Worm (Caenorhabditis elegans): ENCODE measurements around the gene srj-21.

srj-21 gene

ce11 chrV:10745034-10745433 is at the start of gene srj-21:
Gene srj-21, plus strand, starts transcription at chrV:10745334.
- no peak for TF ChIP-seq lin-11 (tag; optimal IDR thresholded peaks at IDR 0.05)
- TF ChIP-seq tbx-7 (tag; optimal IDR thresholded peaks at IDR 0.05), result no peak
- no peak for TF ChIP-seq hlh-15 (tag; optimal IDR thresholded peaks at IDR 0.05)
- no peak for TF ChIP-seq pqm-1 (tag; optimal IDR thresholded peaks at IDR 0.05)
- TF ChIP-seq ceh-31 (tag; optimal IDR thresholded peaks at IDR 0.05), result no peak
- TF ChIP-seq Y22D7AL.16 (tag; optimal IDR thresholded peaks at IDR 0.05), result no peak
- no peak for TF ChIP-seq che-1 (tag; optimal IDR thresholded peaks at IDR 0.05)
- no peak for TF ChIP-seq ceh-6 (GFP tag; optimal IDR thresholded peaks at IDR 0.05)
- no peak for TF ChIP-seq zip-5 (tag; optimal IDR thresholded peaks at IDR 0.05)
- TF ChIP-seq fkh-10 (GFP tag; optimal IDR thresholded peaks at IDR 0.05), result no peak
- no peak for TF ChIP-seq elt-2 (tag; optimal IDR thresholded peaks at IDR 0.05)
- TF ChIP-seq ceh-24 (tag; optimal IDR thresholded peaks at IDR 0.05), result no peak
- no peak for TF ChIP-seq eyg-1 (tag; optimal IDR thresholded peaks at IDR 0.05)
- no peak for TF ChIP-seq ttx-3 (tag; optimal IDR thresholded peaks at IDR 0.05)
- TF ChIP-seq unc-42 (tag; optimal IDR thresholded peaks at IDR 0.05), result no peak
- TF ChIP-seq ahr-1 (tag; optimal IDR thresholded peaks at IDR 0.05), result no peak
- TF ChIP-seq C38D4.7 (GFP tag; optimal IDR thresholded peaks at IDR 0.05), result no peak
- no peak for TF ChIP-seq hlh-13 (GFP tag; optimal IDR thresholded peaks at IDR 0.05)
- no peak for TF ChIP-seq hlh-8 (tag; optimal IDR thresholded peaks at IDR 0.05)
- TF ChIP-seq pat-9 (tag; optimal IDR thresholded peaks at IDR 0.05), result no peak

ce11 chrV:10699122-10699521 is 46.0 kb upstream of the srj-21 start:
- TF ChIP-seq zip-5 (tag; optimal IDR thresholded peaks at IDR 0.05) (no peak), pha-2 (tag; optimal IDR thresholded peaks at IDR 0.05) (no peak), sox-4 (tag; optimal IDR thresholded peaks at IDR 0.05) (no peak), F13H6.1 (tag; optimal IDR thresholded peaks at IDR 0.05) (no peak), tbx-2 (tag; optimal IDR thresholded peaks at IDR 0.05) (no peak), nhr-232 (tag; optimal IDR thresholded peaks at IDR 0.05) (no peak), ceh-14 (tag; optimal IDR thresholded peaks at IDR 0.05) (no peak), gmeb-2 (tag; optimal IDR thresholded peaks at IDR 0.05) (no peak), hlh-30 (tag; optimal IDR thresholded peaks at IDR 0.05; ENCODE audit: insufficient read depth) (no peak), fkh-6 (tag; optimal IDR thresholded peaks at IDR 0.05) (no peak), T23F11.4 (GFP tag; optimal IDR thresholded peaks at IDR 0.05) (no peak), fax-1 (tag; optimal IDR thresholded peaks at IDR 0.05) (no peak), unc-42 (tag; optimal IDR thresholded peaks at IDR 0.05) (no peak), elt-2 (tag; optimal IDR thresholded peaks at IDR 0.05) (no peak), sox-2 (GFP tag; IDR thresholded peaks at IDR 0.05) (no peak)

- TF ChIP-seq ama-1 (optimal IDR thresholded peaks at IDR 0.05), result no peak
- TF ChIP-seq unc-3 (GFP tag; conservative IDR thresholded peaks at IDR 0.05), result no peak
- no peak for TF ChIP-seq unc-3 (tag; optimal IDR thresholded peaks at IDR 0.05)
- TF ChIP-seq sdc-2 (tag; optimal IDR thresholded peaks at IDR 0.05), result no peak
- TF ChIP-seq ttx-3 (tag; optimal IDR thresholded peaks at IDR 0.05), result no peak
- no peak for TF ChIP-seq npax-4 (tag; optimal IDR thresholded peaks at IDR 0.05)
- TF ChIP-seq pqm-1 (tag; optimal IDR thresholded peaks at IDR 0.05), result no peak
- no peak for TF ChIP-seq odd-2 (tag; optimal IDR thresholded peaks at IDR 0.05)
- no peak for TF ChIP-seq hlh-6 (tag; optimal IDR thresholded peaks at IDR 0.05)
- TF ChIP-seq dve-1 (tag; optimal IDR thresholded peaks at IDR 0.05), result no peak
- TF ChIP-seq sox-2 (GFP tag; IDR thresholded peaks at IDR 0.05), result no peak
- no peak for TF ChIP-seq pha-4 (tag; optimal IDR thresholded peaks at IDR 0.05)
- TF ChIP-seq ceh-24 (tag; optimal IDR thresholded peaks at IDR 0.05), result no peak
- no peak for TF ChIP-seq dmd-4 (tag; optimal IDR thresholded peaks at IDR 0.05; ENCODE audit: borderline replicate concordance)
- no peak for TF ChIP-seq unc-86 (tag; optimal IDR thresholded peaks at IDR 0.05)
- TF ChIP-seq syd-9 (tag; optimal IDR thresholded peaks at IDR 0.05), result no peak
- TF ChIP-seq lin-11 (tag; optimal IDR thresholded peaks at IDR 0.05), result no peak
- no peak for TF ChIP-seq C38D4.7 (GFP tag; optimal IDR thresholded peaks at IDR 0.05)
- no peak for TF ChIP-seq ceh-45 (GFP tag; IDR thresholded peaks at IDR 0.05)
Measured at ce11 chrV:10702249-10702648, 42.9 kb upstream of the srj-21 start, which contains the start of gene pph-1. Gene pph-1, plus strand, starts transcription at chrV:10702549.
